Worm (Caenorhabditis elegans): ENCODE measurements around the gene M02D8.5.

The M02D8.5 gene

ce11 chrX:8770316-8770715 is 8.9 kb upstream of the M02D8.5 start:
- TF ChIP-seq R02D3.7 (tag; optimal IDR thresholded peaks at IDR 0.05) (no peak), unc-62 (GFP tag; optimal IDR thresholded peaks at IDR 0.05) (no peak), tbx-2 (tag; optimal IDR thresholded peaks at IDR 0.05) (no peak), sea-2 (GFP tag; optimal IDR thresholded peaks at IDR 0.05) (no peak), ceh-16 (tag; optimal IDR thresholded peaks at IDR 0.05) (no peak), lin-39 (tag; optimal IDR thresholded peaks at IDR 0.05) (no peak), nhr-28 (tag; optimal IDR thresholded peaks at IDR 0.05) (no peak), fkh-10 (GFP tag; optimal IDR thresholded peaks at IDR 0.05) (no peak), egl-5 (tag; optimal IDR thresholded peaks at IDR 0.05) (no peak), nhr-11 (tag; optimal IDR thresholded peaks at IDR 0.05) (no peak), fkh-2 (tag; optimal IDR thresholded peaks at IDR 0.05) (no peak), snpc-4 (tag; optimal IDR thresholded peaks at IDR 0.05) (no peak), ceh-9 (tag; optimal IDR thresholded peaks at IDR 0.05) (no peak), nhr-12 (tag; optimal IDR thresholded peaks at IDR 0.05) (no peak), eor-1 (tag; optimal IDR thresholded peaks at IDR 0.05) (no peak), nhr-25 (tag; optimal IDR thresholded peaks at IDR 0.05) (no peak), lsy-12 (tag; optimal IDR thresholded peaks at IDR 0.05) (no peak), aly-2 (tag; optimal IDR thresholded peaks at IDR 0.05) (no peak), ama-1 (optimal IDR thresholded peaks at IDR 0.05) (no peak)

- TF ChIP-seq egl-5 (tag; optimal IDR thresholded peaks at IDR 0.05) (peak; percentile 98), unc-39 (tag; optimal IDR thresholded peaks at IDR 0.05) (no peak)
These were observed 2.6 kb upstream of the M02D8.5 start for ce11 chrX:8764044-8764443.

DNA sequence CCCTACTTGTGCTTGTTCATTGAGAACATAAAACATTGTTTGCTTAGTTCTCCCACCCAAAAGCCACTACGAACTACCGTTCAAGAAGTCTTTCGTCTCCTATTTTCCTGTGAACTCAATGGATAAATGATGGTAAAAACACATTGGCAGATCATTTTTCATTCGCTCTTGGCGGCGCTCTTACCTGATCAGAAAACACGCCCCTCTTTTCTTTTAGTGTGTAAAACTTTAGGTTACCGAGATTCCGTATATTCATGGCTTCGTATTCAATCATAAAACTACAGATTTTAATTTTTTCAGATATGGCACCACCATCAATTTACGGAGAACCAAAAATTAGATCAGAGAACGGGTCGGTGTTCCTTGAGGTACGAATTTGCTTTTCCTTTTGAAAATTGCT is 2.2 kb upstream of the M02D8.5 start, which contains the start of gene zig-12:
Gene zig-12, plus strand, starts transcription at position 301 of the 400 bp plus-strand sequence.
- TF ChIP-seq lin-15B (tag; optimal IDR thresholded peaks at IDR 0.05) (no peak), ceh-9 (tag; optimal IDR thresholded peaks at IDR 0.05) (no peak), elt-1 (tag; optimal IDR thresholded peaks at IDR 0.05) (no peak), zag-1 (tag; optimal IDR thresholded peaks at IDR 0.05) (no peak), egl-27 (tag; optimal IDR thresholded peaks at IDR 0.05) (no peak), nhr-67 (tag; optimal IDR thresholded peaks at IDR 0.05) (no peak), R02D3.7 (tag; optimal IDR thresholded peaks at IDR 0.05) (no peak)

- TF ChIP-seq elt-3 (tag; optimal IDR thresholded peaks at IDR 0.05) (no peak), nfya-1 (tag; optimal IDR thresholded peaks at IDR 0.05; ENCODE audit: insufficient read depth) (peak; percentile 19)
These were observed 1.5 kb upstream of the M02D8.5 start for ce11 chrX:8762927-8763326.

DNA sequence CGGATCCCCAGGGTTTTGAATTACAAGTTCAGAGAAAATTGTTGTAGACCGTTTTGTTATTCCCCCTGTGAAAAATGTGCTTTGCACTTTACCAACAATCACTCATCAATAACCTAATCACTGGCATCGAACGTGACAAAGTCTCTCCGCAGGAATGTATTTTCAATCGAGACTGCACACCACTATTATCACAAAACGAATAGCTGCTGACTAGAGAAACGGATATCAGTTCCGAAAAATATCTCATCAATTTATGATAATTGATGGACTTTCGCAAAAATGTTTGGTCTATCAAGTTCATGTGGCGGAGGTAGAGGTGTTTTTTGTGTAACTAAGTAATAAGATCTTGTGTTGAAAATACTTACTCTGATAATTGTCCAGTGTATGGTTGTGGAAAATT is 337 bp downstream of the M02D8.5 start:
- TF ChIP-seq ztf-11 (tag; optimal IDR thresholded peaks at IDR 0.05) (no peak), lin-39 (tag; optimal IDR thresholded peaks at IDR 0.05) (peak; percentile 18), pqm-1 (tag; optimal IDR thresholded peaks at IDR 0.05) (peak; percentile 22), nhr-25 (tag; optimal IDR thresholded peaks at IDR 0.05) (no peak)

DNA sequence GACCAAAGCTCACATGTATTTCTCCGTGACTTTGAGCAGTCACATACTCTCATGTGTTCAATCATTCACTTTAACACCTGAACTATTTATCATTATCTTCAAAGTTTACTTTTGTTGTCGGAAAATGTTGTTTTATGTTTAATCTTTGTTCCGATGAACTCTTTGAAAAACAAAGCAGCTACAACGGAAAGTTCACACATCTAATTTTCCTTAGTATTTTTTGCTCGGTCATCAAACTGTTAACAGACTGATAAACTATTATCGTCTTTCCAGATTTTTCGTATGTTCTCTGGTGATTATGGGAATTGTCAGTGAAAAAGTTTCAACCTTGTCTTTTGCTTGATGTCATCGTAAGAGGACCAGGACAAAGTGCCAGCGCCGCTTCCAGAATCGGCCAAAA is 5.4 kb downstream of the M02D8.5 start:
- TF ChIP-seq ZK546.5 (tag; optimal IDR thresholded peaks at IDR 0.05) (no peak), eor-1 (tag; optimal IDR thresholded peaks at IDR 0.05) (no peak), mml-1 (tag; optimal IDR thresholded peaks at IDR 0.05) (no peak), sea-2 (GFP tag; optimal IDR thresholded peaks at IDR 0.05) (no peak), pqm-1 (tag; optimal IDR thresholded peaks at IDR 0.05) (peak; percentile 67), elt-2 (tag; optimal IDR thresholded peaks at IDR 0.05) (peak; percentile 74), R02D3.7 (tag; optimal IDR thresholded peaks at IDR 0.05) (no peak), nhr-11 (tag; optimal IDR thresholded peaks at IDR 0.05) (no peak), pha-4 (tag; optimal IDR thresholded peaks at IDR 0.05) (peak; percentile 30)

All from whole organism, L3 larva.